Fruit fly (Drosophila melanogaster): Measurements from ENCODE around the gene CG7252.

Gene CG7252

dm6 chr3L:11974605-11975004 lies 27.1 kb downstream of the CG7252 start, which contains the start of gene CG14125 (continued):
- TF ChIP-seq Abd-B (GFP tag; optimal IDR thresholded peaks at IDR 0.05) (no peak), CG8944 (GFP tag; optimal IDR thresholded peaks at IDR 0.05) (no peak)

dm6 chr3L:11975811-11976210 lies 28.3 kb downstream of the CG7252 start, which contains the start of gene CG43896:
TSS of gene CG43896 (plus strand) at chr3L:11976111.
- no peak for TF ChIP-seq Asciz (GFP tag; optimal IDR thresholded peaks at IDR 0.05)
- TF ChIP-seq chinmo (GFP tag; IDR thresholded peaks at IDR 0.05; ENCODE audit: partially characterized antibody), result no peak
- TF ChIP-seq Stat92E (GFP tag; optimal IDR thresholded peaks at IDR 0.05), result no peak
- no peak for TF ChIP-seq sug (tag; optimal IDR thresholded peaks at IDR 0.05)
- TF ChIP-seq Six4 (GFP tag; optimal IDR thresholded peaks at IDR 0.05), result no peak
- no peak for TF ChIP-seq C15 (GFP tag; IDR thresholded peaks at IDR 0.05)
- TF ChIP-seq Rx (GFP tag; IDR thresholded peaks at IDR 0.05), result no peak
- no peak for TF ChIP-seq zfh2 (GFP tag; optimal IDR thresholded peaks at IDR 0.05)
- no peak for TF ChIP-seq CG1233 (GFP tag; optimal IDR thresholded peaks at IDR 0.05)
- TF ChIP-seq Med (GFP tag), result no peak
- TF ChIP-seq CG12942 (GFP tag; optimal IDR thresholded peaks at IDR 0.05), result no peak
- TF ChIP-seq HLH3B (GFP tag; IDR thresholded peaks at IDR 0.05), result no peak
- TF ChIP-seq aop (GFP tag; IDR thresholded peaks at IDR 0.05), result no peak
- TF ChIP-seq CG7372 (GFP tag; IDR thresholded peaks at IDR 0.05), result no peak

dm6 chr3L:11984606-11985005 lies 37.1 kb downstream of the CG7252 start, which contains the start of gene CG6938:
TSS of gene CG6938 (plus strand) at chr3L:11984906.
- TF ChIP-seq CG6654 (GFP tag; optimal IDR thresholded peaks at IDR 0.05) (no peak), Ets65A (GFP tag) (peak; percentile 83)

dm6 chr3L:11990436-11990835 lies 43.0 kb downstream of the CG7252 start, which contains the start of gene CG6931:
TSS of gene CG6931 (plus strand) at chr3L:11990736.
- TF ChIP-seq crc (GFP tag; optimal IDR thresholded peaks at IDR 0.05) (no peak), CG3281 (GFP tag; optimal IDR thresholded peaks at IDR 0.05) (no peak), CG11456 (GFP tag; IDR thresholded peaks at IDR 0.05) (no peak), CG4328 (GFP tag; optimal IDR thresholded peaks at IDR 0.05) (no peak), CG11398 (GFP tag; optimal IDR thresholded peaks at IDR 0.05) (no peak), CG3163 (GFP tag; optimal IDR thresholded peaks at IDR 0.05) (no peak), CG7271 (tag; optimal IDR thresholded peaks at IDR 0.05) (no peak), ato (GFP tag; IDR thresholded peaks at IDR 0.05; ENCODE audit: partially characterized antibody) (no peak), Taf1 (GFP tag; IDR thresholded peaks at IDR 0.05) (no peak), Myb (GFP tag; optimal IDR thresholded peaks at IDR 0.05) (no peak), CG6683 (GFP tag; optimal IDR thresholded peaks at IDR 0.05) (no peak), CG18011 (GFP tag; optimal IDR thresholded peaks at IDR 0.05) (no peak), Vsx1 (GFP tag; optimal IDR thresholded peaks at IDR 0.05) (no peak), CG4360 (GFP tag; IDR thresholded peaks at IDR 0.05) (no peak), sc (optimal IDR thresholded peaks at IDR 0.05) (no peak), sc (GFP tag; optimal IDR thresholded peaks at IDR 0.05) (no peak), CG10321 (GFP tag; IDR thresholded peaks at IDR 0.05) (no peak), CG31441 (GFP tag; IDR thresholded peaks at IDR 0.05) (no peak)

- TF ChIP-seq NFAT (GFP tag; IDR thresholded peaks at IDR 0.05), result peak; percentile 64
- TF ChIP-seq CG9932 (GFP tag; IDR thresholded peaks at IDR 0.05), result peak; percentile 80
- TF ChIP-seq CG1602 (GFP tag; optimal IDR thresholded peaks at IDR 0.05), result peak; percentile 63
- TF ChIP-seq Nf-YB (GFP tag; optimal IDR thresholded peaks at IDR 0.05), result no peak
- TF ChIP-seq Fer2 (tag; optimal IDR thresholded peaks at IDR 0.05), result peak; percentile 15
- peak; percentile 70 for TF ChIP-seq HmgZ (tag; optimal IDR thresholded peaks at IDR 0.05)
- no peak for TF ChIP-seq repo (GFP tag; optimal IDR thresholded peaks at IDR 0.05)
- peak; percentile 67 for TF ChIP-seq CG18764 (GFP tag; optimal IDR thresholded peaks at IDR 0.05)
- peak; percentile 64 for TF ChIP-seq CG13424 (tag; optimal IDR thresholded peaks at IDR 0.05)
- TF ChIP-seq CG7372 (GFP tag; IDR thresholded peaks at IDR 0.05), result peak; percentile 25; the same call in 1 of the 2 replicates
- TF ChIP-seq lmd (GFP tag; IDR thresholded peaks at IDR 0.05), result peak; percentile 45; the same call in 1 of the 2 replicates
- peak; percentile 52 for TF ChIP-seq CG10979 (tag; optimal IDR thresholded peaks at IDR 0.05)
These were observed 45.5 kb downstream of the CG7252 start, which contains the start of gene viaf for dm6 chr3L:11992960-11993359. TSS of gene viaf (minus strand) at chr3L:11993179.
